Worm (Caenorhabditis elegans) whole organism, early embryonic: ENCODE data around the gene C46E10.3.

Experiments
- B0310.2 ChIP-seq: sonication (generic microtip); optimal IDR thresholded peaks from 2 replicates; lab custom pipeline; 2016; ENCODE audit warnings: mild to moderate bottlenecking, missing genetic modification characterization, missing compliant biosample characterization
- F13C5.2 ChIP-seq: sonication (generic microtip); optimal IDR thresholded peaks from 2 replicates; lab custom pipeline; 2017; ENCODE audit warnings: mild to moderate bottlenecking, missing genetic modification characterization, inconsistent platforms, missing compliant biosample characterization
- ama-1 ChIP-seq: fragments of 150-350 bp; optimal IDR thresholded peaks from 2 replicates; lab custom pipeline; 2014
- ceh-13 ChIP-seq: fragments of 200-800 bp; sonication (Bioruptor generic); optimal IDR thresholded peaks from 2 replicates; lab custom pipeline; 2018; ENCODE audit warnings: mild to moderate bottlenecking, missing genetic modification characterization, missing compliant biosample characterization
- ceh-36 ChIP-seq: sonication (generic microtip); optimal IDR thresholded peaks from 2 replicates; lab custom pipeline; 2016; ENCODE audit warnings: missing genetic modification characterization, inconsistent platforms, missing compliant biosample characterization
- ets-7 ChIP-seq: sonication (generic microtip); optimal IDR thresholded peaks from 2 replicates; lab custom pipeline; 2016; ENCODE audit warnings: missing genotype, missing genetic modification characterization, missing compliant biosample characterization
- flt-1 ChIP-seq: fragments of 200-800 bp; sonication (Bioruptor generic); IDR thresholded peaks from 2 replicates; pipeline ENCODE4 v1.3.6; 2022; ENCODE audit warnings: missing genetic modification characterization, missing compliant biosample characterization
- hmbx-1 ChIP-seq: sonication (generic microtip); optimal IDR thresholded peaks from 2 replicates; lab custom pipeline; 2016; ENCODE audit warnings: mild to moderate bottlenecking, missing genetic modification characterization, missing compliant biosample characterization
- hnd-1 ChIP-seq: sonication (generic microtip); optimal IDR thresholded peaks from 2 replicates; lab custom pipeline; 2016; ENCODE audit warnings: missing genetic modification characterization, missing compliant biosample characterization
- scrt-1 ChIP-seq: fragments of 200-800 bp; sonication (Bioruptor generic); IDR thresholded peaks from 2 replicates; pipeline ENCODE4 v1.3.6; 2022; ENCODE audit warnings: missing genetic modification characterization, missing compliant biosample characterization
- sea-1 ChIP-seq: fragments of 200-800 bp; sonication (Bioruptor generic); conservative IDR thresholded peaks from 2 replicates; pipeline ENCODE4 v1.3.6; 2022; ENCODE audit warnings: missing genetic modification characterization, missing compliant biosample characterization
- tbx-11 ChIP-seq: fragments of 200-800 bp; sonication (Bioruptor generic); IDR thresholded peaks from 2 replicates; pipeline ENCODE4 v1.3.6; 2022; ENCODE audit warnings: missing genetic modification characterization, missing compliant biosample characterization
- tbx-37 ChIP-seq: fragments of 200-800 bp; sonication (Bioruptor generic); conservative IDR thresholded peaks from 2 replicates; pipeline ENCODE4 v1.3.6; 2022; ENCODE audit warnings: missing genetic modification reagents, missing genetic modification characterization, missing compliant biosample characterization

DNA sequence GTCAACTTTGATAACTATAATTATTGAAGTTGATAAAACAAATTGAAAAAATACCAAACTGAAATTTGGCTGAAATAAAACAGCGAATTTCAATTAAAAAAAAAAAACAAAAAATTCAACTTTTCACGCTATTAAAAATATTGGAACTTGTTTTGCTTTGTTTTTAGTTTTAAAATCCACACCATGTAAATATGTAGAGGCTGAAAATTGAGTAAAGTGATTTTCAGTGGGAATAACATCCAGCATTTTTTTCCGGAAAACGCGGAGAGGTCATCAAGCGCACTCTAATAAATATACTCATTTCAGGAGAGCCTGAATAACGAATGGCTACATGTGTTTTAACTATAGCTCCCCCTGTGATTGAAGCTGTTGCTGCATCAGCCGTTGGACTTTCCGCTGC is 32.5 kb downstream of the C46E10.3 start, which contains the start of gene rcd-1:
- TF ChIP-seq ceh-36 (tag; lab: Kevin White, UChicago) = no peak
- no peak for TF ChIP-seq hmbx-1
- TF ChIP-seq ama-1 = no peak
- TF ChIP-seq F13C5.2 (tag; lab: Kevin White, UChicago) = no peak
- no peak for TF ChIP-seq sea-1 (GFP tag; lab: Robert Waterston, UW)
- no peak for TF ChIP-seq flt-1 (GFP tag; lab: Robert Waterston, UW)
- TF ChIP-seq hnd-1 (tag; lab: Kevin White, UChicago) = no peak
- no peak for TF ChIP-seq tbx-11 (GFP tag; lab: Robert Waterston, UW)
- no peak for TF ChIP-seq scrt-1 (GFP tag; lab: Robert Waterston, UW)
- no peak for TF ChIP-seq tbx-37 (GFP tag; lab: Robert Waterston, UW)
- no peak for TF ChIP-seq ceh-13
- no peak for TF ChIP-seq B0310.2 (tag; lab: Kevin White, UChicago)
- TF ChIP-seq ets-7 (tag; lab: Kevin White, UChicago) = no peak
